Worm (Caenorhabditis elegans) whole organism, L4 larva: ENCODE measurements around the gene memo-1.

Experiments
- D1046.2 ChIP-seq: fragments of 200-800 bp; sonication (Bioruptor generic); IDR thresholded peaks from 2 replicates; pipeline ENCODE4 v1.3.6; 2022; ENCODE audit warnings: missing genetic modification characterization, missing compliant biosample characterization
- ceh-20 ChIP-seq: fragments of 200-800 bp; sonication (Bioruptor generic); IDR thresholded peaks from 2 replicates; pipeline ENCODE4 v1.3.6; 2022; ENCODE audit warnings: missing genetic modification reagents, missing genetic modification characterization, missing compliant biosample characterization
- ceh-32 ChIP-seq: sonication (generic microtip); optimal IDR thresholded peaks from 2 replicates; lab custom pipeline; 2016; ENCODE audit warnings: mild to moderate bottlenecking, missing genetic modification characterization, missing compliant biosample characterization; ENCODE audit not compliant: poor library complexity
- cey-2 ChIP-seq: sonication (generic microtip); optimal IDR thresholded peaks from 3 replicates; lab custom pipeline; 2017; ENCODE audit warnings: missing genetic modification characterization, mild to moderate bottlenecking, missing compliant biosample characterization, antibody characterized with exemption, borderline replicate concordance; ENCODE audit not compliant: insufficient read depth
- daf-12 ChIP-seq: fragments of 150-350 bp; optimal IDR thresholded peaks from 2 replicates; lab custom pipeline; 2014; ENCODE audit warnings: missing biosample characterization, missing genetic modification reagents, missing genetic modification characterization
- daf-16 ChIP-seq, 3 experiments: sonication (generic microtip); optimal IDR thresholded peaks; 2 replicates each; lab custom pipeline; 2016 to 2017; ENCODE audit warnings: missing genetic modification characterization in 3 of 3, missing genetic modification reagents in 3 of 3, mild to moderate bottlenecking in 2 of 3, missing compliant biosample characterization in 2 of 3, missing biosample characterization in 1 of 3, moderate library complexity in 1 of 3
- daf-8 ChIP-seq: fragments of 200-800 bp; sonication (Bioruptor generic); IDR thresholded peaks from 2 replicates; pipeline ENCODE4 v1.3.6; 2022; ENCODE audit warnings: missing genetic modification characterization, missing compliant biosample characterization
- dmd-8 ChIP-seq: fragments of 200-800 bp; sonication (Bioruptor generic); IDR thresholded peaks from 2 replicates; pipeline ENCODE4 v1.3.6; 2022; ENCODE audit warnings: missing genetic modification characterization, missing compliant biosample characterization
- dmd-9 ChIP-seq: fragments of 200-800 bp; sonication (Bioruptor generic); IDR thresholded peaks from 2 replicates; pipeline ENCODE4 v1.3.6; 2022; ENCODE audit warnings: missing genetic modification reagents, missing genetic modification characterization, missing compliant biosample characterization
- duxl-1 ChIP-seq: sonication (generic microtip); optimal IDR thresholded peaks from 2 replicates; lab custom pipeline; 2016; ENCODE audit warnings: mild to moderate bottlenecking, missing genetic modification characterization, moderate library complexity, missing compliant biosample characterization; ENCODE audit not compliant: poor library complexity
- fos-1 ChIP-seq: fragments of 150-350 bp; optimal IDR thresholded peaks from 2 replicates; lab custom pipeline; 2014; ENCODE audit warnings: missing biosample characterization, missing genetic modification characterization
- gei-8 ChIP-seq: fragments of 200-800 bp; sonication (Bioruptor generic); optimal IDR thresholded peaks from 2 replicates; lab custom pipeline; 2018; ENCODE audit warnings: mild to moderate bottlenecking, missing genetic modification characterization, missing compliant biosample characterization
- hlh-11 ChIP-seq: fragments of 200-800 bp; sonication (Bioruptor generic); optimal IDR thresholded peaks from 2 replicates; lab custom pipeline; 2018; ENCODE audit warnings: mild to moderate bottlenecking, missing genetic modification characterization, missing compliant biosample characterization
- jun-1 ChIP-seq: fragments of 150-350 bp; optimal IDR thresholded peaks from 2 replicates; lab custom pipeline; 2014; ENCODE audit warnings: missing biosample characterization, missing genetic modification reagents, missing genetic modification characterization
- lin-15B ChIP-seq: fragments of 150-350 bp; sonication (generic microtip); optimal IDR thresholded peaks from 3 replicates; lab custom pipeline; 2014; ENCODE audit warnings: missing biosample characterization, missing genetic modification characterization
- lir-3 ChIP-seq: sonication (generic microtip); optimal IDR thresholded peaks from 2 replicates; lab custom pipeline; 2016; ENCODE audit warnings: mild to moderate bottlenecking, missing genetic modification characterization, missing compliant biosample characterization
- madf-5 ChIP-seq, 2 experiments: fragments of 200-800 bp; sonication (Bioruptor generic); IDR thresholded peaks; 2 replicates each; pipeline ENCODE4 v1.3.6; 2022; ENCODE audit warnings: missing compliant biosample characterization in 2 of 2, missing genetic modification characterization in 2 of 2
- mep-1 ChIP-seq: fragments of 150-350 bp; sonication (generic microtip); optimal IDR thresholded peaks from 3 replicates; lab custom pipeline; 2014; ENCODE audit warnings: missing biosample characterization, missing genetic modification characterization
- mxl-3 ChIP-seq: fragments of 200-800 bp; sonication (Bioruptor generic); optimal IDR thresholded peaks from 2 replicates; lab custom pipeline; 2018; ENCODE audit warnings: mild to moderate bottlenecking, missing genetic modification characterization, missing compliant biosample characterization
- nhr-11 ChIP-seq: fragments of 150-350 bp; optimal IDR thresholded peaks from 2 replicates; lab custom pipeline; 2014; ENCODE audit warnings: missing biosample characterization, missing genetic modification characterization
- nhr-41 ChIP-seq: fragments of 200-800 bp; sonication (Bioruptor generic); IDR thresholded peaks from 2 replicates; pipeline ENCODE4 v1.3.6; 2022; ENCODE audit warnings: missing genetic modification reagents, missing genetic modification characterization, missing compliant biosample characterization
- nhr-42 ChIP-seq: fragments of 200-800 bp; sonication (Bioruptor generic); IDR thresholded peaks from 2 replicates; pipeline ENCODE4 v1.3.6; 2022; ENCODE audit warnings: missing genetic modification characterization, missing compliant biosample characterization
- nhr-6 ChIP-seq: fragments of 150-350 bp; optimal IDR thresholded peaks from 2 replicates; lab custom pipeline; 2014; ENCODE audit warnings: missing biosample characterization, missing genetic modification characterization
- pha-4 ChIP-seq, 2 experiments: fragments of 150-350 bp in 1 of 2; fragments of 200-800 bp in 1 of 2; sonication (Bioruptor generic) in 1 of 2; IDR thresholded peaks in 1 of 2; optimal IDR thresholded peaks in 1 of 2; 2 replicates each; pipeline versions ENCODE4 v1.3.6 to Lab custom; 2014 to 2022; ENCODE audit warnings: missing genetic modification characterization in 2 of 2, missing genetic modification reagents in 2 of 2, missing biosample characterization in 1 of 2, missing compliant biosample characterization in 1 of 2
- php-3 ChIP-seq: fragments of 200-800 bp; sonication (Bioruptor generic); IDR thresholded peaks from 2 replicates; pipeline ENCODE4 v1.3.6; 2022; ENCODE audit warnings: missing genetic modification reagents, missing genetic modification characterization, missing compliant biosample characterization
- set-16 ChIP-seq: fragments of 200-800 bp; sonication (Bioruptor generic); IDR thresholded peaks from 2 replicates; pipeline ENCODE4 v1.3.6; 2022; ENCODE audit warnings: missing genetic modification reagents, missing genetic modification characterization, missing compliant biosample characterization
- snpc-4 ChIP-seq: fragments of 150-350 bp; optimal IDR thresholded peaks from 2 replicates; lab custom pipeline; 2014; ENCODE audit warnings: missing biosample characterization, missing genetic modification characterization
- tra-1 ChIP-seq: fragments of 200-800 bp; sonication (Bioruptor generic); IDR thresholded peaks from 2 replicates; pipeline ENCODE4 v1.3.6; 2022; ENCODE audit warnings: missing genetic modification reagents, missing genetic modification characterization, missing compliant biosample characterization
- unc-62 ChIP-seq, 3 experiments: fragments of 150-350 bp in 1 of 3; sonication (generic microtip); optimal IDR thresholded peaks in 2 of 3; peaks in 1 of 3; 1 replicate in 1 of 3; 2 replicates in 2 of 3; lab custom pipeline; 2014 to 2017; ENCODE audit warnings: missing biosample characterization in 3 of 3, missing genetic modification characterization in 3 of 3, missing genetic modification reagents in 3 of 3, missing genotype in 1 of 3
- zag-1 ChIP-seq: fragments of 150-350 bp; optimal IDR thresholded peaks from 2 replicates; lab custom pipeline; 2014; ENCODE audit warnings: missing biosample characterization, missing genetic modification characterization
- zfp-2 ChIP-seq: sonication (generic microtip); optimal IDR thresholded peaks from 2 replicates; lab custom pipeline; 2016; ENCODE audit warnings: mild to moderate bottlenecking, missing genetic modification characterization, missing compliant biosample characterization
- zip-2 ChIP-seq: fragments of 150-350 bp; optimal IDR thresholded peaks from 2 replicates; lab custom pipeline; 2014; ENCODE audit warnings: missing biosample characterization, missing genetic modification characterization

memo-1 gene

ce11 chrV:7830952-7831351 lies 16.0 kb downstream of the memo-1 start:
- TF ChIP-seq nhr-42 (GFP tag; lab: Robert Waterston, UW) (no peak), set-16 (GFP tag; lab: Robert Waterston, UW) (peak; percentile 85)

- no peak for TF ChIP-seq gei-8 (GFP tag; lab: Kevin White, UChicago)
- no peak for TF ChIP-seq nhr-41
- no peak for TF ChIP-seq zfp-2 (tag; lab: Kevin White, UChicago)
- TF ChIP-seq daf-8 (GFP tag; lab: Robert Waterston, UW) = no peak
- TF ChIP-seq unc-62 (GFP tag; optimal IDR thresholded peaks at IDR 0.05 in 1 of 2; lab: Kevin White, UChicago) = no peak
- TF ChIP-seq unc-62 (tag; optimal IDR thresholded peaks at IDR 0.05; lab: Kevin White, UChicago) = no peak
- TF ChIP-seq ceh-32 (tag; lab: Kevin White, UChicago) = no peak
- no peak for TF ChIP-seq zip-2 (tag; lab: Kevin White, UChicago)
- TF ChIP-seq fos-1 (tag; lab: Kevin White, UChicago) = no peak
- TF ChIP-seq snpc-4 (tag; lab: Kevin White, UChicago) = no peak
- no peak for TF ChIP-seq D1046.2 (GFP tag; lab: Robert Waterston, UW)
- TF ChIP-seq duxl-1 (tag; lab: Kevin White, UChicago) = no peak
- no peak for TF ChIP-seq mep-1 (tag; lab: Kevin White, UChicago)
- no peak for TF ChIP-seq jun-1 (tag; lab: Kevin White, UChicago)
- no peak for TF ChIP-seq dmd-9 (GFP tag; lab: Robert Waterston, UW)
- TF ChIP-seq cey-2 (tag; lab: Kevin White, UChicago) = no peak
- TF ChIP-seq php-3 (GFP tag; lab: Robert Waterston, UW) = no peak
- no peak for TF ChIP-seq madf-5 (GFP tag; IDR thresholded peaks at IDR 0.05; lab: Robert Waterston, UW)
- no peak for TF ChIP-seq mxl-3 (GFP tag; lab: Kevin White, UChicago)
- no peak for TF ChIP-seq lin-15B (tag; lab: Kevin White, UChicago)
- no peak for TF ChIP-seq nhr-11
Measured at ce11 chrV:7826917-7827316, 20.1 kb downstream of the memo-1 start, which contains the start of gene mig-6. Gene mig-6 (plus strand): TSS chrV:7827217.

- TF ChIP-seq cey-2 (tag; lab: Kevin White, UChicago) = no peak
Measured at ce11 chrV:7826362-7826761, 20.6 kb downstream of the memo-1 start.

ce11 chrV:7825836-7826235 lies 21.1 kb downstream of the memo-1 start:
- TF ChIP-seq pha-4 (GFP tag; IDR thresholded peaks at IDR 0.05; lab: Robert Waterston, UW) (no peak), pha-4 (tag; optimal IDR thresholded peaks at IDR 0.05; lab: Kevin White, UChicago) (no peak), set-16 (GFP tag; lab: Robert Waterston, UW) (no peak), fos-1 (tag; lab: Kevin White, UChicago) (no peak), unc-62 (GFP tag; optimal IDR thresholded peaks at IDR 0.05 in 1 of 2; lab: Kevin White, UChicago) (peak in 1 of 2 experiments; percentile 62), unc-62 (tag; optimal IDR thresholded peaks at IDR 0.05; lab: Kevin White, UChicago) (no peak)

ce11 chrV:7824138-7824537 lies 22.8 kb downstream of the memo-1 start:
- TF ChIP-seq mxl-3 (GFP tag; lab: Kevin White, UChicago) = no peak
- no peak for TF ChIP-seq dmd-8
- TF ChIP-seq daf-16 (GFP tag; optimal IDR thresholded peaks at IDR 0.05; lab: Kevin White, UChicago) = peak in 1 of 2 experiments; percentile 39
- no peak for TF ChIP-seq daf-16 (tag; optimal IDR thresholded peaks at IDR 0.05; lab: Kevin White, UChicago)
- no peak for TF ChIP-seq lir-3
- peak; percentile 25 for TF ChIP-seq hlh-11 (tag; lab: Kevin White, UChicago)

- TF ChIP-seq nhr-6 (tag; lab: Kevin White, UChicago) (no peak), tra-1 (GFP tag; lab: Robert Waterston, UW) (no peak), ceh-20 (GFP tag; lab: Robert Waterston, UW) (peak; percentile 68; the same call in 1 of the 2 replicates), daf-12 (tag; lab: Kevin White, UChicago) (no peak), mxl-3 (GFP tag; lab: Kevin White, UChicago) (peak; percentile 71), nhr-11 (peak; percentile 65), zag-1 (no peak), unc-62 (GFP tag; optimal IDR thresholded peaks at IDR 0.05 in 1 of 2; lab: Kevin White, UChicago) (peak in 1 of 2 experiments; percentile 98), unc-62 (tag; optimal IDR thresholded peaks at IDR 0.05; lab: Kevin White, UChicago) (no peak), hlh-11 (tag; lab: Kevin White, UChicago) (peak; percentile 63), daf-16 (GFP tag; optimal IDR thresholded peaks at IDR 0.05; lab: Kevin White, UChicago) (peak in 1 of 2 experiments; percentile 74), daf-16 (tag; optimal IDR thresholded peaks at IDR 0.05; lab: Kevin White, UChicago) (no peak)
Measured at ce11 chrV:7822655-7823054, 24.3 kb downstream of the memo-1 start.
